Fruit fly (Drosophila melanogaster) Kc167 (cell line): ENCODE data around the gene Pp2A-29B.

ENCODE experiments used
- Myc ChIP-seq: fragments of >200 bp; optimal IDR thresholded peaks from 2 replicates; lab custom pipeline; 2017; ENCODE audit warnings: missing external identifiers
- Sin3A ChIP-seq: fragments of >200 bp; optimal IDR thresholded peaks from 2 replicates; lab custom pipeline; 2018; ENCODE audit warnings: missing external identifiers
- h ChIP-seq: fragments of >200 bp; optimal IDR thresholded peaks from 3 replicates; lab custom pipeline; 2018; ENCODE audit warnings: missing external identifiers
- insv ChIP-seq: fragments of >200 bp; optimal IDR thresholded peaks from 3 replicates; lab custom pipeline; 2018; ENCODE audit warnings: missing external identifiers
- ttk ChIP-seq: sonication (Bioruptor generic); optimal IDR thresholded peaks from 2 replicates; lab custom pipeline; 2017; ENCODE audit warnings: missing external identifiers

- TF ChIP-seq Sin3A (lab: Kevin White, UChicago) (no peak), ttk (lab: Kevin White, UChicago) (no peak), insv (lab: Kevin White, UChicago) (no peak), h (lab: Kevin White, UChicago) (no peak), Myc (no peak)
Observed at dm6 chr2L:8328526-8329097, 37.2 kb upstream of the Pp2A-29B start.
